Worm (Caenorhabditis elegans): ENCODE results near the gene F26D11.12.

- no peak for TF ChIP-seq ceh-82 (tag; optimal IDR thresholded peaks at IDR 0.05)
- no peak for TF ChIP-seq pha-4 (GFP tag; IDR thresholded peaks at IDR 0.05)
- TF ChIP-seq pha-4 (tag; optimal IDR thresholded peaks at IDR 0.05), result peak; percentile 0
- peak; percentile 72 for TF ChIP-seq mxl-3 (GFP tag; optimal IDR thresholded peaks at IDR 0.05)
- TF ChIP-seq daf-8 (GFP tag; IDR thresholded peaks at IDR 0.05), result no peak
- peak in 1 of 2 experiments; percentile 81 for TF ChIP-seq unc-62 (GFP tag; optimal IDR thresholded peaks at IDR 0.05 in 1 of 2)
- no peak for TF ChIP-seq unc-62 (tag; optimal IDR thresholded peaks at IDR 0.05)
Measured at ce11 chrV:7978798-7979197, 23.7 kb upstream of the F26D11.12 start.

Measured in whole organism, L4 larva.